Worm (Caenorhabditis elegans) whole organism, mixed stage, embryonic: Measurements from ENCODE around the gene F49E2.5.

Experiments
- elt-1 ChIP-seq: sonication (generic microtip); optimal IDR thresholded peaks from 2 replicates; lab custom pipeline; 2017; ENCODE audit warnings: missing genetic modification characterization, mild to moderate bottlenecking, missing compliant biosample characterization, antibody characterized with exemption, moderate library complexity, borderline replicate concordance; ENCODE audit not compliant: insufficient read depth
- lin-32 ChIP-seq: fragments of 200-800 bp; sonication (Bioruptor generic); optimal IDR thresholded peaks from 2 replicates; lab custom pipeline; 2018; ENCODE audit warnings: mild to moderate bottlenecking, missing genetic modification characterization, missing compliant biosample characterization
- nhr-2 ChIP-seq: fragments of 150-350 bp; optimal IDR thresholded peaks from 2 replicates; lab custom pipeline; 2014; ENCODE audit warnings: missing biosample characterization, missing genetic modification characterization
- nhr-28 ChIP-seq: fragments of 150-350 bp; optimal IDR thresholded peaks from 2 replicates; lab custom pipeline; 2014; ENCODE audit warnings: missing biosample characterization, missing genetic modification characterization

- no peak for TF ChIP-seq nhr-2 (tag; lab: Kevin White, UChicago)
- no peak for TF ChIP-seq nhr-28
- no peak for TF ChIP-seq lin-32 (GFP tag; lab: Kevin White, UChicago)
- TF ChIP-seq elt-1 (tag; lab: Kevin White, UChicago): no peak
These were observed 3.2 kb downstream of the F49E2.5 start for ce11 chrX:9546640-9547039.
